Fruit fly (Drosophila melanogaster) whole organism, prepupa: Measurements from ENCODE around the gene CG9667.

Experiments
- CG6792 ChIP-seq: fragments of 200-800 bp; sonication (Bioruptor generic); optimal IDR thresholded peaks from 3 replicates; lab custom pipeline; 2016; ENCODE audit warnings: missing biosample characterization, missing genetic modification characterization
- Eip75B ChIP-seq: fragments of 200-800 bp; sonication (Bioruptor generic); optimal IDR thresholded peaks from 3 replicates; lab custom pipeline; 2016; ENCODE audit warnings: missing biosample characterization, missing genetic modification characterization
- cyc ChIP-seq: fragments of 200-800 bp; sonication (Bioruptor generic); optimal IDR thresholded peaks from 3 replicates; lab custom pipeline; 2016; ENCODE audit warnings: missing biosample characterization, missing genetic modification characterization
- net ChIP-seq: fragments of 200-800 bp; sonication (Bioruptor generic); optimal IDR thresholded peaks from 3 replicates; lab custom pipeline; 2016; ENCODE audit warnings: missing biosample characterization, missing genetic modification characterization

dm6 chr3R:8115205-8115604, 11.0 kb downstream of the CG9667 start:
- TF ChIP-seq net: no peak
- no peak for TF ChIP-seq Eip75B (GFP tag; lab: Kevin White, UChicago)
- no peak for TF ChIP-seq CG6792 (GFP tag; lab: Kevin White, UChicago)
- no peak for TF ChIP-seq cyc (GFP tag; lab: Kevin White, UChicago)
